Fruit fly (Drosophila melanogaster) whole organism, prepupa: Measurements from ENCODE around the gene Alp13.
A peak's percentile ranks its signal among the peaks of the same experiment; 100 is the strongest.

Experiments
- Blimp-1 ChIP-seq: fragments of 200-800 bp; sonication (Bioruptor generic); optimal IDR thresholded peaks from 3 replicates; lab custom pipeline; 2017; ENCODE audit warnings: missing biosample characterization, missing genetic modification characterization, mild to moderate bottlenecking, moderate library complexity, missing genetic modification reagents
- CG10631 ChIP-seq: fragments of 200-800 bp; sonication (Bioruptor generic); optimal IDR thresholded peaks from 2 replicates; lab custom pipeline; 2016; ENCODE audit warnings: missing biosample characterization, missing genetic modification characterization
- CG10669 ChIP-seq: fragments of 200-800 bp; sonication (Bioruptor generic); optimal IDR thresholded peaks from 3 replicates; lab custom pipeline; 2018; ENCODE audit warnings: missing biosample characterization, mild to moderate bottlenecking, missing genetic modification characterization, moderate library complexity
- CG11762 ChIP-seq: fragments of 200-800 bp; sonication (Bioruptor generic); optimal IDR thresholded peaks from 3 replicates; lab custom pipeline; 2016; ENCODE audit warnings: missing biosample characterization, missing genetic modification characterization; ENCODE audit not compliant: insufficient read depth
- CG11902 ChIP-seq: fragments of 200-800 bp; sonication (Bioruptor generic); optimal IDR thresholded peaks from 3 replicates; lab custom pipeline; 2016; ENCODE audit warnings: missing biosample characterization, missing genetic modification characterization
- CG15336 ChIP-seq: fragments of 200-800 bp; sonication (Bioruptor generic); IDR thresholded peaks from 2 replicates; pipeline ENCODE4 v1.3.6; 2022; ENCODE audit warnings: missing biosample characterization, missing genetic modification characterization
- CG16779 ChIP-seq: fragments of 200-800 bp; sonication (Bioruptor generic); optimal IDR thresholded peaks from 3 replicates; lab custom pipeline; 2017; ENCODE audit warnings: missing biosample characterization, mild to moderate bottlenecking, missing genetic modification characterization
- CG3032 ChIP-seq: fragments of 200-800 bp; optimal IDR thresholded peaks from 2 replicates; lab custom pipeline; 2019; ENCODE audit warnings: missing biosample characterization, mild to moderate bottlenecking, missing genetic modification characterization, moderate library complexity
- CG31627 ChIP-seq: fragments of 200-800 bp; sonication (Bioruptor generic); optimal IDR thresholded peaks from 3 replicates; lab custom pipeline; 2016; ENCODE audit warnings: missing biosample characterization, missing genetic modification characterization
- CG34406 ChIP-seq: fragments of 200-800 bp; sonication (Bioruptor generic); optimal IDR thresholded peaks from 3 replicates; lab custom pipeline; 2016; ENCODE audit warnings: missing biosample characterization, missing genetic modification characterization
- CG3919 ChIP-seq: fragments of 200-800 bp; sonication (Bioruptor generic); optimal IDR thresholded peaks from 3 replicates; lab custom pipeline; 2016; ENCODE audit warnings: missing biosample characterization, missing genetic modification characterization
- CG6163 ChIP-seq: fragments of 200-800 bp; sonication (Bioruptor generic); IDR thresholded peaks from 3 replicates; pipeline ENCODE4 v1.3.6; 2022; ENCODE audit warnings: missing biosample characterization, missing genetic modification characterization
- CG6792 ChIP-seq: fragments of 200-800 bp; sonication (Bioruptor generic); optimal IDR thresholded peaks from 3 replicates; lab custom pipeline; 2016; ENCODE audit warnings: missing biosample characterization, missing genetic modification characterization
- CG6808 ChIP-seq: fragments of 200-800 bp; sonication (Bioruptor generic); optimal IDR thresholded peaks from 3 replicates; lab custom pipeline; 2017; ENCODE audit warnings: missing biosample characterization, missing genetic modification characterization, mild to moderate bottlenecking, moderate library complexity, missing genetic modification reagents
- CG6854 ChIP-seq: fragments of 200-800 bp; sonication (Bioruptor generic); optimal IDR thresholded peaks from 2 replicates; lab custom pipeline; 2017; ENCODE audit warnings: missing biosample characterization, mild to moderate bottlenecking, missing genetic modification characterization
- CG7368 ChIP-seq: fragments of 200-800 bp; sonication (Bioruptor generic); optimal IDR thresholded peaks from 3 replicates; lab custom pipeline; 2016; ENCODE audit warnings: missing biosample characterization, missing genetic modification characterization
- CG8119 ChIP-seq: fragments of 200-800 bp; sonication (Bioruptor generic); IDR thresholded peaks from 3 replicates; pipeline ENCODE4 v1.3.6; 2022; ENCODE audit warnings: missing biosample characterization, missing genetic modification characterization
- CG8632 ChIP-seq: fragments of 200-800 bp; sonication (Bioruptor generic); optimal IDR thresholded peaks from 3 replicates; lab custom pipeline; 2016; ENCODE audit warnings: missing biosample characterization, missing genetic modification characterization
- CG9139 ChIP-seq: fragments of 200-800 bp; sonication (Bioruptor generic); optimal IDR thresholded peaks from 3 replicates; lab custom pipeline; 2017; ENCODE audit warnings: missing biosample characterization, mild to moderate bottlenecking, missing genetic modification characterization
- Eip75B ChIP-seq: fragments of 200-800 bp; sonication (Bioruptor generic); optimal IDR thresholded peaks from 3 replicates; lab custom pipeline; 2016; ENCODE audit warnings: missing biosample characterization, missing genetic modification characterization
- Ets21C ChIP-seq: fragments of 200-800 bp; sonication (Bioruptor generic); optimal IDR thresholded peaks from 3 replicates; lab custom pipeline; 2016; ENCODE audit warnings: missing biosample characterization, missing genetic modification characterization
- Ets96B ChIP-seq: fragments of 200-800 bp; optimal IDR thresholded peaks from 2 replicates; lab custom pipeline; 2019; ENCODE audit warnings: missing biosample characterization, mild to moderate bottlenecking, missing genetic modification characterization, moderate library complexity
- Gug ChIP-seq: fragments of 200-800 bp; sonication (Bioruptor generic); IDR thresholded peaks from 2 replicates; pipeline ENCODE4 v1.3.6; 2022; ENCODE audit warnings: missing biosample characterization, missing genetic modification characterization
- Hr38 ChIP-seq: sonication (Bioruptor generic); optimal IDR thresholded peaks from 2 replicates; lab custom pipeline; 2016; ENCODE audit warnings: missing biosample characterization, missing genetic modification characterization
- Hr39 ChIP-seq: fragments of 200-800 bp; sonication (Bioruptor generic); optimal IDR thresholded peaks from 2 replicates; lab custom pipeline; 2016; ENCODE audit warnings: missing biosample characterization, missing genetic modification characterization
- Hr4 ChIP-seq: fragments of 200-800 bp; sonication (Bioruptor generic); optimal IDR thresholded peaks from 3 replicates; lab custom pipeline; 2016; ENCODE audit warnings: missing biosample characterization, missing genetic modification characterization
- Lpt ChIP-seq: fragments of 200-800 bp; sonication (Bioruptor generic); optimal IDR thresholded peaks from 3 replicates; lab custom pipeline; 2016; ENCODE audit warnings: missing biosample characterization, missing genetic modification characterization
- OdsH ChIP-seq: fragments of 200-800 bp; sonication (Bioruptor generic); optimal IDR thresholded peaks from 3 replicates; lab custom pipeline; 2016; ENCODE audit warnings: missing biosample characterization, missing genetic modification characterization
- Sox102F ChIP-seq: fragments of 200-800 bp; sonication (Bioruptor generic); optimal IDR thresholded peaks from 2 replicates; lab custom pipeline; 2016; ENCODE audit warnings: missing biosample characterization, mild to moderate bottlenecking, missing genetic modification characterization
- Sox14 ChIP-seq: fragments of 200-800 bp; sonication (Bioruptor generic); optimal IDR thresholded peaks from 3 replicates; lab custom pipeline; 2016; ENCODE audit warnings: missing biosample characterization, missing genetic modification characterization
- Sox15 ChIP-seq: fragments of 200-800 bp; sonication (Bioruptor generic); optimal IDR thresholded peaks from 3 replicates; lab custom pipeline; 2016; ENCODE audit warnings: missing biosample characterization, missing genetic modification characterization
- achi ChIP-seq: fragments of 200-800 bp; sonication (Bioruptor generic); optimal IDR thresholded peaks from 3 replicates; lab custom pipeline; 2016; ENCODE audit warnings: missing biosample characterization, missing genetic modification characterization
- acj6 ChIP-seq: fragments of 200-800 bp; sonication (Bioruptor generic); optimal IDR thresholded peaks from 3 replicates; lab custom pipeline; 2016; ENCODE audit warnings: missing biosample characterization, missing genetic modification characterization
- cyc ChIP-seq: fragments of 200-800 bp; sonication (Bioruptor generic); optimal IDR thresholded peaks from 3 replicates; lab custom pipeline; 2016; ENCODE audit warnings: missing biosample characterization, missing genetic modification characterization
- dsx ChIP-seq: fragments of 200-800 bp; optimal IDR thresholded peaks from 3 replicates; lab custom pipeline; 2019; ENCODE audit warnings: missing biosample characterization, mild to moderate bottlenecking, missing genetic modification characterization, moderate library complexity; ENCODE audit not compliant: poor library complexity, severe bottlenecking
- eg ChIP-seq: fragments of 200-800 bp; sonication (Bioruptor generic); IDR thresholded peaks from 3 replicates; pipeline ENCODE4 v1.3.6; 2022; ENCODE audit warnings: missing biosample characterization, missing genetic modification characterization
- esn ChIP-seq: fragments of 200-800 bp; sonication (Bioruptor generic); optimal IDR thresholded peaks from 2 replicates; lab custom pipeline; 2016; ENCODE audit warnings: missing biosample characterization, mild to moderate bottlenecking, missing genetic modification characterization, moderate library complexity
- fd59A ChIP-seq: fragments of 200-800 bp; sonication (Bioruptor generic); optimal IDR thresholded peaks from 2 replicates; lab custom pipeline; 2017; ENCODE audit warnings: missing biosample characterization, mild to moderate bottlenecking, missing genetic modification characterization, missing genetic modification reagents
- lz ChIP-seq: fragments of 200-800 bp; sonication (Bioruptor generic); optimal IDR thresholded peaks from 3 replicates; lab custom pipeline; 2016; ENCODE audit warnings: missing biosample characterization, missing genetic modification characterization
- net ChIP-seq: fragments of 200-800 bp; sonication (Bioruptor generic); optimal IDR thresholded peaks from 3 replicates; lab custom pipeline; 2016; ENCODE audit warnings: missing biosample characterization, missing genetic modification characterization
- salr ChIP-seq, 2 experiments: fragments of 200-800 bp; sonication (Bioruptor generic); optimal IDR thresholded peaks; 3 replicates each; lab custom pipeline; 2016 to 2018; ENCODE audit warnings: missing biosample characterization in 2 of 2, missing genetic modification characterization in 2 of 2, mild to moderate bottlenecking in 1 of 2
- spab ChIP-seq: fragments of 200-800 bp; sonication (Bioruptor generic); optimal IDR thresholded peaks from 2 replicates; lab custom pipeline; 2017; ENCODE audit warnings: missing biosample characterization, mild to moderate bottlenecking, missing genetic modification characterization, missing genetic modification reagents
- ss ChIP-seq, 2 experiments: fragments of 200-800 bp; sonication (Bioruptor generic); optimal IDR thresholded peaks; 2 replicates in 1 of 2; 3 replicates in 1 of 2; lab custom pipeline; 2017 to 2018; ENCODE audit warnings: mild to moderate bottlenecking in 2 of 2, missing biosample characterization in 2 of 2, missing genetic modification characterization in 2 of 2, moderate library complexity in 1 of 2
- vri ChIP-seq: fragments of 200-800 bp; sonication (Bioruptor generic); optimal IDR thresholded peaks from 3 replicates; lab custom pipeline; 2016; ENCODE audit warnings: missing biosample characterization, mild to moderate bottlenecking, missing genetic modification characterization

The Alp13 gene

DNA sequence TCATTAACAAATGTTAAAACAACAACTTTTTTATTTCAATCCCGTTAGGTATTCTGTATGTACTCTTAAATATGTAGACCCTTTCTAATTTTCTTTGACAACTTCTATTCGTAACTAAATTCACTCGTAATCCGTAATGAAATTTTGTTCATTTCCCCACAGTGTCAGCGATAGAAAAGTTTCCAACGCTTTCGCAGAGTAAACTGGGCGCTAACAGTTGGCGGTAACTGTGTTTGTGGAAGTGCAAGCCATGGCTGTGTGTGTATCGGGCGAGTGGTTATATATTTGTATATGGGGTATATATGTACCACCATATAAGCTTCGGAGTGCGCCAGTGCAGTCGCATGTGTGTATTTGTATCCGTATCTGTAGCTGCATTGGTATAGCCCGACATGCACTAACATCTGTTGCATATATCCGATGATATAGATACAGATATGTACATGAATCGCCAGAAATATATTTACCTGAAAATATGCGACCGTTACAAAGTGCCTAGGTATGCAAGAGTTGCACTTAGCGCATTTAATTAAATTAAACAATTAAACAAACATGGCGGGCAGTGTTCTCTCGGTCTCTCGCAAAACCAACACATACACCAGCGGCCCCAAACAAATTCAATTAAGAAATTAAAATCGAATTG lies 6.4 kb upstream of the Alp13 start (continued):
- no peak for TF ChIP-seq Lpt
- TF ChIP-seq CG3032 (tag; lab: Kevin White, UChicago) = peak; percentile 21
- TF ChIP-seq Hr4 (GFP tag; lab: Kevin White, UChicago) = peak; percentile 20
- TF ChIP-seq net = peak; percentile 13
- TF ChIP-seq Sox15 = peak; percentile 24
- no peak for TF ChIP-seq CG8119 (GFP tag; lab: Robert Waterston, UW)
- TF ChIP-seq fd59A = no peak
- no peak for TF ChIP-seq CG15336 (GFP tag; lab: Robert Waterston, UW)
- peak; percentile 33 for TF ChIP-seq cyc
- no peak for TF ChIP-seq lz (GFP tag; lab: Kevin White, UChicago)
- no peak for TF ChIP-seq eg
- TF ChIP-seq CG16779 (tag; lab: Kevin White, UChicago) = no peak
- TF ChIP-seq OdsH (GFP tag; lab: Kevin White, UChicago) = no peak
- peak; percentile 8 for TF ChIP-seq Ets21C (GFP tag; lab: Kevin White, UChicago)
- no peak for TF ChIP-seq Sox102F (GFP tag; lab: Kevin White, UChicago)
- TF ChIP-seq CG3919 (GFP tag; lab: Kevin White, UChicago) = no peak
- no peak for TF ChIP-seq CG11902 (GFP tag; lab: Kevin White, UChicago)
- no peak for TF ChIP-seq CG34406 (GFP tag; lab: Kevin White, UChicago)
- TF ChIP-seq CG6792 (GFP tag; lab: Kevin White, UChicago) = no peak

DNA sequence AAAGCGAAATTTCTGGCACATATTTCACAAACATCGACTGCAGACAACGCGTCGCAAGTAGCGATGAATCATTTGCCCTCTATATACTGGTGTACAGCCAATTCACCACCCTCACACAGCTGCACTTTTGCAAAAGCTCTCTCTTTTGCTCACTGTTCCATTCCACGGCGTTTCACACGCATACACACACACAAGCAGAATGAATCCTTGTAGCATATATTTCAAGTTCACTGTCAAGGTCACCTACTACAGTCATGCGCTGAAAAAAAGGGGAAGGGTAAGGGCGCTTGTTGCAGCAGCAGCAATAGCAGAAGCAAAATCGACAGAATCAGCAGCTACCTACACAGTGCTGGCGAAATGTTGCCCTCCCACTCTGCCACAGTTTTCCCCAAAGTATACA lies 5.5 kb upstream of the Alp13 start:
- peak; percentile 6 for TF ChIP-seq CG3032 (tag; lab: Kevin White, UChicago)
- TF ChIP-seq CG8632 = no peak
- TF ChIP-seq Gug (GFP tag; lab: Robert Waterston, UW) = no peak
- TF ChIP-seq Hr39 (GFP tag; lab: Kevin White, UChicago) = peak; percentile 29
- no peak for TF ChIP-seq CG7368 (GFP tag; lab: Kevin White, UChicago)
- TF ChIP-seq CG10631 (GFP tag; lab: Kevin White, UChicago) = no peak
- TF ChIP-seq vri (GFP tag; lab: Kevin White, UChicago) = peak; percentile 25
- TF ChIP-seq salr (GFP tag; optimal IDR thresholded peaks at IDR 0.05; lab: Kevin White, UChicago) = peak in 1 of 2 experiments; percentile 17
- 0 out of 3 replicates have a peak, but pooled peaks have one; percentile 11 for TF ChIP-seq CG6163 (GFP tag; lab: Robert Waterston, UW)
- TF ChIP-seq ss (GFP tag; optimal IDR thresholded peaks at IDR 0.05; lab: Kevin White, UChicago) = peak in 1 of 2 experiments; percentile 14
- peak; percentile 23 for TF ChIP-seq Eip75B (GFP tag; lab: Kevin White, UChicago)
- TF ChIP-seq CG6854 (GFP tag; lab: Kevin White, UChicago) = peak; percentile 6
- TF ChIP-seq lz (GFP tag; lab: Kevin White, UChicago) = no peak

DNA sequence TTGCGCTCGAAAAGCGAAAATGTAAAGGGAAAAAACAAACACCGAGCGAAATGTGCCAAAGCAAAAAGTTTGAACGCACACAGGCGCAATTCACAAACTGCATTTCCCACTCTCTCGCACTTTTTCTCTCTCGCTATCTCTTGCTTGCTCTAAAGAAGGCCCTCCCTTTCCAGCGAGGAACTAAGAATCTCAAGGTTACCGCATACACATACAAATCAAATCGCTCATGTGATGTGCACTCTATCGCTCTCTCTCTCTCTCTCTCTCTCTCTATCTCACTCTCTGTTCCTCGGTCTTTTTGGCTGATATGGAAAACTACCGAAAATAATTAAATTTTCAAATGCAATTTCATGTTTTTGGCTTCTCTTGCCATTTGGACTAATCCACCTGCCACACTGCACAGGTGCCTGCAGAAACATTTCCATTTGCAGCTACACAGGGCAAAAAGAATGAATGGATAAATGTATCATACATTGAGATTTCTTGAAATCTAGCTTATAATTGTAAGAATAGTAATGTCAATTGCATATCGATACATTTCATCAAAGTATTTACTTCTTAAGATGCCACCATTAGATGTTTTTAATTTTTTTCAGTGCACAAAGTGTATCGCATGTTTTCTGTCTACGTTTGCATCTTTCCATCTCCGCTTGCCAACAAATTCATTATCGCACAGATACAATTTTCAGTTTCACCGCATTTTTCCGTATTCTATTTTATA lies 4.3 kb upstream of the Alp13 start:
- TF ChIP-seq Ets96B (tag; lab: Kevin White, UChicago) (peak; percentile 74), CG3919 (GFP tag; lab: Kevin White, UChicago) (peak; percentile 64), CG34406 (GFP tag; lab: Kevin White, UChicago) (peak; percentile 43), vri (GFP tag; lab: Kevin White, UChicago) (peak; percentile 50), esn (peak; percentile 61), Ets21C (GFP tag; lab: Kevin White, UChicago) (peak; percentile 43), achi (GFP tag; lab: Kevin White, UChicago) (peak; percentile 72), ss (GFP tag; optimal IDR thresholded peaks at IDR 0.05; lab: Kevin White, UChicago) (peak in 1 of 2 experiments; percentile 17), Hr39 (GFP tag; lab: Kevin White, UChicago) (peak; percentile 54), acj6 (GFP tag; lab: Kevin White, UChicago) (peak; percentile 71), Hr38 (peak; percentile 8), CG31627 (GFP tag; lab: Kevin White, UChicago) (peak; percentile 68), Hr4 (GFP tag; lab: Kevin White, UChicago) (peak; percentile 84), Sox14 (GFP tag; lab: Kevin White, UChicago) (peak; percentile 67), net (peak; percentile 79), dsx (GFP tag; lab: Kevin White, UChicago) (peak; percentile 1), Blimp-1 (GFP tag; lab: Kevin White, UChicago) (peak; percentile 32), CG3032 (tag; lab: Kevin White, UChicago) (peak; percentile 72), CG6163 (GFP tag; lab: Robert Waterston, UW) (peak; percentile 84), spab (GFP tag; lab: Kevin White, UChicago) (peak; percentile 47), CG16779 (tag; lab: Kevin White, UChicago) (peak; percentile 33), CG11762 (GFP tag; lab: Kevin White, UChicago) (peak; percentile 54), CG6808 (GFP tag; lab: Kevin White, UChicago) (peak; percentile 49), CG9139 (GFP tag; lab: Kevin White, UChicago) (peak; percentile 11), CG11902 (GFP tag; lab: Kevin White, UChicago) (no peak), CG10669 (GFP tag; lab: Kevin White, UChicago) (peak; percentile 68)
